Worm (Caenorhabditis elegans): ENCODE results near the gene F13D12.3.

Gene F13D12.3

ce11 chrII:11721604-11722003 lies 1.4 kb downstream of the F13D12.3 start:
- TF ChIP-seq ztf-29 (GFP tag; IDR thresholded peaks at IDR 0.05) (no peak), ztf-23 (GFP tag; IDR thresholded peaks at IDR 0.05) (no peak), tab-1 (GFP tag; IDR thresholded peaks at IDR 0.05) (0 out of 2 replicates have a peak, but pooled peaks have one; percentile 24), flt-1 (GFP tag; IDR thresholded peaks at IDR 0.05) (no peak), cog-1 (tag; optimal IDR thresholded peaks at IDR 0.05) (no peak)

ce11 chrII:11722164-11722563 lies 2.0 kb downstream of the F13D12.3 start:
- TF ChIP-seq ref-1 (GFP tag; conservative IDR thresholded peaks at IDR 0.05) (no peak), ztf-29 (GFP tag; IDR thresholded peaks at IDR 0.05) (no peak), cog-1 (tag; optimal IDR thresholded peaks at IDR 0.05) (no peak), klf-2 (GFP tag; conservative IDR thresholded peaks at IDR 0.05) (no peak), med-1 (GFP tag; optimal IDR thresholded peaks at IDR 0.05; ENCODE audit: insufficient read depth) (no peak), tab-1 (GFP tag; IDR thresholded peaks at IDR 0.05) (no peak), flt-1 (GFP tag; IDR thresholded peaks at IDR 0.05) (no peak), T22C8.4 (GFP tag; IDR thresholded peaks at IDR 0.05) (no peak), ztf-23 (GFP tag; IDR thresholded peaks at IDR 0.05) (no peak)

ce11 chrII:11723904-11724303 lies 3.7 kb downstream of the F13D12.3 start, which contains the start of gene ldh-1:
TSS of gene ldh-1 (plus strand) at chrII:11724204.
- TF ChIP-seq klf-2 (GFP tag; conservative IDR thresholded peaks at IDR 0.05) (no peak), med-1 (GFP tag; optimal IDR thresholded peaks at IDR 0.05; ENCODE audit: insufficient read depth) (no peak), ref-1 (GFP tag; conservative IDR thresholded peaks at IDR 0.05) (no peak), T22C8.4 (GFP tag; IDR thresholded peaks at IDR 0.05) (no peak), flt-1 (GFP tag; IDR thresholded peaks at IDR 0.05) (no peak), ztf-29 (GFP tag; IDR thresholded peaks at IDR 0.05) (no peak)

- no peak for TF ChIP-seq ref-1 (GFP tag; conservative IDR thresholded peaks at IDR 0.05)
- no peak for TF ChIP-seq ztf-23 (GFP tag; IDR thresholded peaks at IDR 0.05)
- TF ChIP-seq med-1 (GFP tag; optimal IDR thresholded peaks at IDR 0.05; ENCODE audit: insufficient read depth) = no peak
- TF ChIP-seq klf-2 (GFP tag; conservative IDR thresholded peaks at IDR 0.05) = no peak
- TF ChIP-seq T22C8.4 (GFP tag; IDR thresholded peaks at IDR 0.05) = no peak
- TF ChIP-seq ztf-29 (GFP tag; IDR thresholded peaks at IDR 0.05) = no peak
- TF ChIP-seq cog-1 (tag; optimal IDR thresholded peaks at IDR 0.05) = no peak
- TF ChIP-seq tab-1 (GFP tag; IDR thresholded peaks at IDR 0.05) = no peak
Measured at ce11 chrII:11724362-11724761, 4.2 kb downstream of the F13D12.3 start.

ce11 chrII:11725615-11726014 lies 5.4 kb downstream of the F13D12.3 start:
- no peak for TF ChIP-seq med-1 (GFP tag; optimal IDR thresholded peaks at IDR 0.05; ENCODE audit: insufficient read depth)
- TF ChIP-seq klf-2 (GFP tag; conservative IDR thresholded peaks at IDR 0.05) = no peak

- no peak for TF ChIP-seq flt-1 (GFP tag; IDR thresholded peaks at IDR 0.05)
- no peak for TF ChIP-seq cog-1 (tag; optimal IDR thresholded peaks at IDR 0.05)
- TF ChIP-seq tab-1 (GFP tag; IDR thresholded peaks at IDR 0.05) = no peak
- no peak for TF ChIP-seq klf-2 (GFP tag; conservative IDR thresholded peaks at IDR 0.05)
- TF ChIP-seq T22C8.4 (GFP tag; IDR thresholded peaks at IDR 0.05) = no peak
- no peak for TF ChIP-seq ref-1 (GFP tag; conservative IDR thresholded peaks at IDR 0.05)
- no peak for TF ChIP-seq ztf-23 (GFP tag; IDR thresholded peaks at IDR 0.05)
- no peak for TF ChIP-seq ztf-29 (GFP tag; IDR thresholded peaks at IDR 0.05)
- TF ChIP-seq med-1 (GFP tag; optimal IDR thresholded peaks at IDR 0.05; ENCODE audit: insufficient read depth) = no peak
Measured at ce11 chrII:11726470-11727106, 6.4 kb downstream of the F13D12.3 start, which contains the start of gene F13D12.5. TSS of gene F13D12.5 (plus strand) at chrII:11726814.

- TF ChIP-seq flt-1 (GFP tag; IDR thresholded peaks at IDR 0.05) (no peak), ztf-23 (GFP tag; IDR thresholded peaks at IDR 0.05) (no peak), T22C8.4 (GFP tag; IDR thresholded peaks at IDR 0.05) (no peak), tab-1 (GFP tag; IDR thresholded peaks at IDR 0.05) (no peak), ztf-29 (GFP tag; IDR thresholded peaks at IDR 0.05) (no peak), klf-2 (GFP tag; conservative IDR thresholded peaks at IDR 0.05) (no peak), ref-1 (GFP tag; conservative IDR thresholded peaks at IDR 0.05) (no peak), cog-1 (tag; optimal IDR thresholded peaks at IDR 0.05) (no peak), med-1 (GFP tag; optimal IDR thresholded peaks at IDR 0.05; ENCODE audit: insufficient read depth) (no peak)
Measured at ce11 chrII:11727438-11727837, 7.2 kb downstream of the F13D12.3 start.

- TF ChIP-seq ztf-29 (GFP tag; IDR thresholded peaks at IDR 0.05) (no peak), flt-1 (GFP tag; IDR thresholded peaks at IDR 0.05) (no peak), T22C8.4 (GFP tag; IDR thresholded peaks at IDR 0.05) (no peak), med-1 (GFP tag; optimal IDR thresholded peaks at IDR 0.05; ENCODE audit: insufficient read depth) (no peak), ref-1 (GFP tag; conservative IDR thresholded peaks at IDR 0.05) (no peak), tab-1 (GFP tag; IDR thresholded peaks at IDR 0.05) (no peak), klf-2 (GFP tag; conservative IDR thresholded peaks at IDR 0.05) (no peak), ztf-23 (GFP tag; IDR thresholded peaks at IDR 0.05) (no peak), cog-1 (tag; optimal IDR thresholded peaks at IDR 0.05) (no peak)
Measured at ce11 chrII:11728545-11729105, 8.4 kb downstream of the F13D12.3 start, which contains the start of gene alh-8. TSS of gene alh-8 (plus strand) at chrII:11729055.

- TF ChIP-seq ztf-29 (GFP tag; IDR thresholded peaks at IDR 0.05) (no peak), ref-1 (GFP tag; conservative IDR thresholded peaks at IDR 0.05) (no peak), ztf-23 (GFP tag; IDR thresholded peaks at IDR 0.05) (no peak), tab-1 (GFP tag; IDR thresholded peaks at IDR 0.05) (no peak)
Measured at ce11 chrII:11729757-11730535, 9.7 kb downstream of the F13D12.3 start.

All from whole organism, midembryonic.